Fruit fly (Drosophila melanogaster): ENCODE results near the gene CG18731.

CG18731 gene

dm6 chr3R:29748591-29749303, 23.9 kb downstream of the CG18731 start, which contains the start of the genes ATPsyngamma and yata (continued):
- no peak for TF ChIP-seq CG6683 (GFP tag; optimal IDR thresholded peaks at IDR 0.05)
- TF ChIP-seq CG3995 (GFP tag; optimal IDR thresholded peaks at IDR 0.05), result peak; percentile 0
- no peak for TF ChIP-seq CG7839 (tag; optimal IDR thresholded peaks at IDR 0.05)
- TF ChIP-seq CG4404 (GFP tag; IDR thresholded peaks at IDR 0.05), result no peak
- no peak for TF ChIP-seq MTF-1 (GFP tag; optimal IDR thresholded peaks at IDR 0.05; ENCODE audit: borderline replicate concordance)
- TF ChIP-seq rib (GFP tag; IDR thresholded peaks at IDR 0.05), result 0 out of 2 replicates have a peak, but pooled peaks have one; percentile 28
- TF ChIP-seq zen2 (GFP tag; IDR thresholded peaks at IDR 0.05; ENCODE audit: partially characterized antibody), result peak; percentile 60; the same call in 2 of the 3 replicates
- no peak for TF ChIP-seq ranshi (GFP tag; IDR thresholded peaks at IDR 0.05)
- TF ChIP-seq CG16779 (GFP tag; IDR thresholded peaks at IDR 0.05), result no peak
- TF ChIP-seq PHDP (tag; optimal IDR thresholded peaks at IDR 0.05), result peak; percentile 18
- no peak for TF ChIP-seq CG18476 (GFP tag; optimal IDR thresholded peaks at IDR 0.05)
- TF ChIP-seq CG7271 (tag; optimal IDR thresholded peaks at IDR 0.05), result peak; percentile 18
- no peak for TF ChIP-seq CG13296 (GFP tag; optimal IDR thresholded peaks at IDR 0.05)
- no peak for TF ChIP-seq Hey (tag; optimal IDR thresholded peaks at IDR 0.05)
- no peak; the same call in 2 of the 3 replicates for TF ChIP-seq otp (GFP tag; IDR thresholded peaks at IDR 0.05)
- TF ChIP-seq Doc3 (GFP tag; IDR thresholded peaks at IDR 0.05; ENCODE audit: partially characterized antibody), result 0 out of 3 replicates have a peak, but pooled peaks have one; percentile 59
- TF ChIP-seq CG3847 (GFP tag; IDR thresholded peaks at IDR 0.05), result peak; percentile 59; the same call in 1 of the 2 replicates
- peak; percentile 81 for TF ChIP-seq Sry-δ (GFP tag; optimal IDR thresholded peaks at IDR 0.05)
- peak; percentile 31 for TF ChIP-seq CG6765 (GFP tag; optimal IDR thresholded peaks at IDR 0.05)
- peak; percentile 78 for TF ChIP-seq BEAF-32 (GFP tag; optimal IDR thresholded peaks at IDR 0.05)
- peak; percentile 13 for TF ChIP-seq dmrt11E (tag; optimal IDR thresholded peaks at IDR 0.05)
- TF ChIP-seq CG1647 (GFP tag; optimal IDR thresholded peaks at IDR 0.05), result no peak
- peak; percentile 24 for TF ChIP-seq CG1233 (GFP tag; optimal IDR thresholded peaks at IDR 0.05)
- peak; percentile 81; the same call in 2 of the 3 replicates for TF ChIP-seq jigr1 (GFP tag; IDR thresholded peaks at IDR 0.05)
- TF ChIP-seq CG34422 (GFP tag; IDR thresholded peaks at IDR 0.05), result 0 out of 3 replicates have a peak, but pooled peaks have one; percentile 12
- peak; percentile 56 for TF ChIP-seq CoRest (tag; optimal IDR thresholded peaks at IDR 0.05)
- peak in 1 of 2 experiments; percentile 35 for TF ChIP-seq dpn (GFP tag; optimal IDR thresholded peaks at IDR 0.05)
- peak; percentile 63 for TF ChIP-seq Abd-B (GFP tag; optimal IDR thresholded peaks at IDR 0.05)
- peak; percentile 19 for TF ChIP-seq Oli (tag; optimal IDR thresholded peaks at IDR 0.05)
- no peak for TF ChIP-seq HLH54F (GFP tag; optimal IDR thresholded peaks at IDR 0.05)
- peak; percentile 79 for TF ChIP-seq CG6791 (GFP tag; IDR thresholded peaks at IDR 0.05; ENCODE audit: partially characterized antibody)
- TF ChIP-seq CG31388 (GFP tag; optimal IDR thresholded peaks at IDR 0.05), result peak; percentile 4
- no peak for TF ChIP-seq chm (GFP tag; IDR thresholded peaks at IDR 0.05)
- no peak for TF ChIP-seq Vsx1 (GFP tag; optimal IDR thresholded peaks at IDR 0.05)
- peak; percentile 67 for TF ChIP-seq Sin3A (optimal IDR thresholded peaks at IDR 0.05)
- peak; percentile 20 for TF ChIP-seq caup (GFP tag; optimal IDR thresholded peaks at IDR 0.05; ENCODE audit: severe bottlenecking)
- no peak for TF ChIP-seq Atf6 (GFP tag; IDR thresholded peaks at IDR 0.05)
- no peak for TF ChIP-seq toy (GFP tag; IDR thresholded peaks at IDR 0.05)
- peak; percentile 36 for TF ChIP-seq ind (GFP tag; optimal IDR thresholded peaks at IDR 0.05)
- TF ChIP-seq H15 (GFP tag; IDR thresholded peaks at IDR 0.05), result no peak
- TF ChIP-seq lola (GFP tag; optimal IDR thresholded peaks at IDR 0.05), result peak in 1 of 3 experiments; percentile 35
- TF ChIP-seq CG6254 (GFP tag; optimal IDR thresholded peaks at IDR 0.05), result no peak
- TF ChIP-seq ken (GFP tag; IDR thresholded peaks at IDR 0.05), result 0 out of 3 replicates have a peak, but pooled peaks have one; percentile 44
- peak; percentile 53 for TF ChIP-seq exex (tag; optimal IDR thresholded peaks at IDR 0.05)
- peak; percentile 4 for TF ChIP-seq ATbp (GFP tag; optimal IDR thresholded peaks at IDR 0.05)
- peak; percentile 22 for TF ChIP-seq NfI (GFP tag; optimal IDR thresholded peaks at IDR 0.05)
- peak; percentile 66 for TF ChIP-seq bcd (GFP tag; optimal IDR thresholded peaks at IDR 0.05)
- TF ChIP-seq CG13287 (GFP tag; IDR thresholded peaks at IDR 0.05; ENCODE audit: partially characterized antibody), result peak; percentile 68

Measured in whole organism, embryonic.